Fruit fly (Drosophila melanogaster): Measurements from ENCODE around the gene Cpr72Ec.
A peak's percentile ranks its signal among the peaks of the same experiment; 100 is the strongest.

Gene Cpr72Ec

DNA sequence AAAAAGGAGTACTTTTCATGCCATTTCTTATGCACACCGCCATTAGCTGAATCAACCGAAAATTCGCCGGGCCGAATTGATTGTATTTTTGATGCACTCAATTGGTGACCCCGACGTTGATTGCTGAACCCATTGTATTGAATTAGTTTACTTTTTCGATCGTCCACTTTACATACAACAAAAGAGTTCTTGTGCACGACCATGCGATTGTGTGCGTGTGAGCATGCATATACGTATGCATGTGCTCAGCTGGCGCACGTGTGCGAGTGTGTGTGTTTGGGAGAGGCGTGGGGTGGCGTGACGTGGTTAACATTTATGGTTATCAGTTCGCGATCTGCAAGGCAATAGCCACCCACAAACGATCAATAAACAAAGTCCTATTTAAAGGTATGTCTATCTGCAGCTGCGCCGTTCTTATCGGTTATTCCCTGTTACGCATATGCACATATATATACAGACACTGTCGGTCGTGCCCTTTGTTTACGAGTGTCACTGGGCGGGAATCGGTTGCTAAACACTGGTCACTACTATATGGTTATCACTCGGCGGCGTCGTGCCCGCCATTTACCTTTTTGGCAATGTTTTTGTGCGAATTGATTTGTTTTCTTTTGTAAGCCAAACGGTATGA, 18.2 kb upstream of the Cpr72Ec start (continued):
- TF ChIP-seq fd85E (GFP tag; optimal IDR thresholded peaks at IDR 0.05) (no peak), CG8632 (GFP tag; optimal IDR thresholded peaks at IDR 0.05) (peak; percentile 11), CG1621 (tag; optimal IDR thresholded peaks at IDR 0.05) (no peak), OdsH (GFP tag; optimal IDR thresholded peaks at IDR 0.05) (no peak), CG7368 (GFP tag; optimal IDR thresholded peaks at IDR 0.05) (no peak), fkh (GFP tag; optimal IDR thresholded peaks at IDR 0.05) (peak; percentile 36), CG8119 (GFP tag; IDR thresholded peaks at IDR 0.05) (peak; percentile 33; the same call in 1 of the 3 replicates), Hr38 (GFP tag; optimal IDR thresholded peaks at IDR 0.05) (no peak), Hr39 (GFP tag; optimal IDR thresholded peaks at IDR 0.05) (no peak), Eip75B (GFP tag; optimal IDR thresholded peaks at IDR 0.05) (no peak), CG16779 (tag; optimal IDR thresholded peaks at IDR 0.05) (peak; percentile 68), CG6163 (GFP tag; IDR thresholded peaks at IDR 0.05) (no peak), Sox15 (GFP tag; optimal IDR thresholded peaks at IDR 0.05) (no peak), CG10631 (GFP tag; optimal IDR thresholded peaks at IDR 0.05) (no peak), CG6808 (GFP tag; optimal IDR thresholded peaks at IDR 0.05) (peak; percentile 47), lz (GFP tag; optimal IDR thresholded peaks at IDR 0.05) (no peak), vri (GFP tag; optimal IDR thresholded peaks at IDR 0.05) (peak; percentile 84), CG4318 (GFP tag; optimal IDR thresholded peaks at IDR 0.05) (no peak), CG11762 (GFP tag; optimal IDR thresholded peaks at IDR 0.05; ENCODE audit: insufficient read depth) (no peak), CG32006 (GFP tag; optimal IDR thresholded peaks at IDR 0.05) (no peak), dac (GFP tag; optimal IDR thresholded peaks at IDR 0.05) (no peak)

DNA sequence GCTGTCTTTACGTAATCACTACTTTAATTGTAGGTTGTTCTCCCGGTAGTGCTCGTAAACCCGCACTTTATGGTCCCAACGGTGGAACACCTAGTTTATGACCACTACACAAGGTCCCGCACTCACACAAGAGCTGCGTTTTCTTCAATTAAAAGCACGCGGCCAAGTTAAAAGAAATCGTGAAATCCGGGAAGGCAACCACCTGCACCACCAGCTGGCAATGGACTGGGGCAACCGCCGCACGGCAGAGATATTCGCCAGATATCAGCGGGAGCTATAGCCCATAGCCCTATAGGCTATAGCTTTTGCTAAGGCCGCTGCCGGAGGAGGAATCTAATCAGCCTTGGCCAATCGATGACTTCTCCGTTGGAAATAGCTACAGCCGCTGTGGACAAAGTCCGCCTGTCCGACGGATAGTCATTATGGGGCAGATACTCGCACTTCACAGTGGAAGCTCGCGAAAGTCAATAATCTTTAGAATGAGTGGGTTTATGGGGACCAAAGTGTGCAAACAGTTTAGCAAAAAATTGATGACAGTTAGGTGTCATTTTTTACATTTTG, 17.1 kb upstream of the Cpr72Ec start:
- TF ChIP-seq CG15336 (GFP tag; IDR thresholded peaks at IDR 0.05): no peak
- no peak for TF ChIP-seq OdsH (GFP tag; optimal IDR thresholded peaks at IDR 0.05)
- TF ChIP-seq acj6 (GFP tag; optimal IDR thresholded peaks at IDR 0.05): no peak
- TF ChIP-seq CG6163 (GFP tag; IDR thresholded peaks at IDR 0.05): no peak
- no peak for TF ChIP-seq fd59A (GFP tag; optimal IDR thresholded peaks at IDR 0.05)
- no peak for TF ChIP-seq fkh (GFP tag; optimal IDR thresholded peaks at IDR 0.05)
- TF ChIP-seq CG8632 (GFP tag; optimal IDR thresholded peaks at IDR 0.05): no peak
- TF ChIP-seq net (GFP tag; optimal IDR thresholded peaks at IDR 0.05): no peak
- no peak for TF ChIP-seq Eip75B (GFP tag; optimal IDR thresholded peaks at IDR 0.05)
- TF ChIP-seq Lpt (GFP tag; optimal IDR thresholded peaks at IDR 0.05): no peak
- no peak for TF ChIP-seq CG1621 (tag; optimal IDR thresholded peaks at IDR 0.05)
- TF ChIP-seq CG10669 (GFP tag; optimal IDR thresholded peaks at IDR 0.05): no peak
- TF ChIP-seq CG6808 (GFP tag; optimal IDR thresholded peaks at IDR 0.05): no peak
- peak; percentile 15 for TF ChIP-seq CG16779 (tag; optimal IDR thresholded peaks at IDR 0.05)
- TF ChIP-seq CG6276 (GFP tag; optimal IDR thresholded peaks at IDR 0.05): peak; percentile 52
- TF ChIP-seq dsx (GFP tag; optimal IDR thresholded peaks at IDR 0.05; ENCODE audit: poor library complexity, severe bottlenecking): no peak
- TF ChIP-seq CG11762 (GFP tag; optimal IDR thresholded peaks at IDR 0.05; ENCODE audit: insufficient read depth): no peak
- TF ChIP-seq CG6792 (GFP tag; optimal IDR thresholded peaks at IDR 0.05): no peak
- TF ChIP-seq Blimp-1 (GFP tag; optimal IDR thresholded peaks at IDR 0.05): no peak
- TF ChIP-seq vri (GFP tag; optimal IDR thresholded peaks at IDR 0.05): peak; percentile 32
- TF ChIP-seq Hr39 (GFP tag; optimal IDR thresholded peaks at IDR 0.05): no peak
- TF ChIP-seq Hr38 (GFP tag; optimal IDR thresholded peaks at IDR 0.05): no peak
- no peak for TF ChIP-seq CG11294 (GFP tag; IDR thresholded peaks at IDR 0.05)
- no peak for TF ChIP-seq salr (GFP tag; optimal IDR thresholded peaks at IDR 0.05)
- TF ChIP-seq pdm3 (GFP tag; optimal IDR thresholded peaks at IDR 0.05): no peak
- no peak for TF ChIP-seq esn (GFP tag; optimal IDR thresholded peaks at IDR 0.05)
- no peak for TF ChIP-seq CG31627 (GFP tag; optimal IDR thresholded peaks at IDR 0.05)
- peak; percentile 51; the same call in 1 of the 3 replicates for TF ChIP-seq CG8119 (GFP tag; IDR thresholded peaks at IDR 0.05)
- no peak for TF ChIP-seq lz (GFP tag; optimal IDR thresholded peaks at IDR 0.05)
- TF ChIP-seq ss (GFP tag; optimal IDR thresholded peaks at IDR 0.05): peak in 1 of 2 experiments; percentile 9
- no peak for TF ChIP-seq Ets21C (GFP tag; optimal IDR thresholded peaks at IDR 0.05)
- TF ChIP-seq topi (GFP tag; optimal IDR thresholded peaks at IDR 0.05): no peak
- no peak for TF ChIP-seq svp (GFP tag)
- no peak for TF ChIP-seq Sox15 (GFP tag; optimal IDR thresholded peaks at IDR 0.05)
- no peak for TF ChIP-seq Ets96B (tag; optimal IDR thresholded peaks at IDR 0.05)
- TF ChIP-seq CG4318 (GFP tag; optimal IDR thresholded peaks at IDR 0.05): no peak
- peak; percentile 38 for TF ChIP-seq Eip78C (GFP tag)
- no peak for TF ChIP-seq CG32006 (GFP tag; optimal IDR thresholded peaks at IDR 0.05)
- TF ChIP-seq CG7368 (GFP tag; optimal IDR thresholded peaks at IDR 0.05): no peak
- TF ChIP-seq CG8319 (GFP tag; optimal IDR thresholded peaks at IDR 0.05): no peak
- TF ChIP-seq CG3032 (tag; optimal IDR thresholded peaks at IDR 0.05): no peak
- no peak for TF ChIP-seq Sox14 (GFP tag; optimal IDR thresholded peaks at IDR 0.05)
- no peak for TF ChIP-seq dac (GFP tag; optimal IDR thresholded peaks at IDR 0.05)
